Fruit fly (Drosophila melanogaster) S2 (cell line): ENCODE measurements around the gene CRMP.

Experiments
- CG8478 ChIP-seq: fragments of >200 bp; optimal IDR thresholded peaks from 2 replicates; lab custom pipeline; 2018
- CTCF ChIP-seq, 2 experiments: fragments of >200 bp; optimal IDR thresholded peaks; 2 replicates each; lab custom pipeline; 2018

The CRMP gene

DNA sequence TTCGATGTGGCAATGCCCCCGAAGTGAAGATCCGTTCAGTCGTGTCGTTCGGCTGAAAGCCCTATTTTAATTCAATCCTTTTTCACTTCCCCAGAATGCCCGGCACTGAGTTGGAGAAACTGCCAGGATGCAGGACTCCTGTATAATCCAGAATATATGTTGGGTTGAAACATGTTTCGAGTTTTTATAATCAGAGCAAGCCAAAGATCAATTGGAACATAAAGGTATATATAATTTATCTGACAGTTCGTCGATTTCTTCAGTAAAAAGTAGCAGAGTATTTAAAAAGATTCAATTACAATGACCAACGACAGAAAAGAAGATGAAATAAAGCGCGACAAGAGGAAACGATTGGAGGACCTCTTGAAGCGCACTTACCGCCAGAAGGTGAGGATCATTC, 56.6 kb downstream of the CRMP start, which contains the start of gene CG31551:
Gene CG31551 (plus strand): TSS at position 301 of the 400 bp plus-strand sequence.
- no peak for TF ChIP-seq CG8478 (lab: Kevin White, UChicago)
- no peak for TF ChIP-seq CTCF (optimal IDR thresholded peaks at IDR 0.05; lab: Kevin White, UChicago)
